Fruit fly (Drosophila melanogaster) whole organism, pupa: ENCODE data around the gene cass.

ENCODE experiments used
- CG10348 ChIP-seq: fragments of 200-800 bp; sonication (Bioruptor generic); IDR thresholded peaks from 2 replicates; pipeline ENCODE4 v1.3.6; 2022; ENCODE audit warnings: missing biosample characterization, missing genetic modification characterization
- CG15710 ChIP-seq: fragments of 200-800 bp; sonication (Bioruptor generic); optimal IDR thresholded peaks from 2 replicates; lab custom pipeline; 2018; ENCODE audit warnings: missing biosample characterization, mild to moderate bottlenecking, missing genetic modification characterization, moderate library complexity
- CG32121 ChIP-seq: fragments of 200-800 bp; sonication (Bioruptor generic); IDR thresholded peaks from 2 replicates; pipeline ENCODE4 v1.3.6; 2022; ENCODE audit warnings: missing biosample characterization, missing genetic modification characterization
- CG34367 ChIP-seq: fragments of 200-800 bp; sonication (Bioruptor generic); optimal IDR thresholded peaks from 2 replicates; lab custom pipeline; 2018; ENCODE audit warnings: missing biosample characterization, mild to moderate bottlenecking, missing genetic modification characterization
- CG4496 ChIP-seq: fragments of 200-800 bp; sonication (Bioruptor generic); IDR thresholded peaks from 3 replicates; pipeline ENCODE4 v1.3.6; 2022; ENCODE audit warnings: missing biosample characterization, missing genetic modification characterization
- CG8159 ChIP-seq: fragments of 200-800 bp; sonication (Bioruptor generic); optimal IDR thresholded peaks from 3 replicates; lab custom pipeline; 2018; ENCODE audit warnings: missing biosample characterization, mild to moderate bottlenecking, missing genetic modification characterization, moderate library complexity
- CG8301 ChIP-seq: fragments of 200-800 bp; sonication (Bioruptor generic); optimal IDR thresholded peaks from 2 replicates; lab custom pipeline; 2018; ENCODE audit warnings: missing biosample characterization, mild to moderate bottlenecking, missing genetic modification characterization
- CG9948 ChIP-seq: fragments of 200-800 bp; sonication (Bioruptor generic); optimal IDR thresholded peaks from 2 replicates; lab custom pipeline; 2018; ENCODE audit warnings: missing biosample characterization, mild to moderate bottlenecking, missing genetic modification characterization, moderate library complexity
- EcR ChIP-seq: fragments of 200-800 bp; sonication (Bioruptor generic); optimal IDR thresholded peaks from 3 replicates; lab custom pipeline; 2019; ENCODE audit warnings: missing biosample characterization, missing genetic modification characterization, mild to moderate bottlenecking, moderate library complexity, missing genetic modification reagents
- Pif1A ChIP-seq: fragments of 200-800 bp; sonication (Bioruptor generic); optimal IDR thresholded peaks from 3 replicates; lab custom pipeline; 2016; ENCODE audit warnings: missing biosample characterization, missing genetic modification characterization
- Pif1B ChIP-seq: fragments of 200-800 bp; sonication (Bioruptor generic); optimal IDR thresholded peaks from 3 replicates; lab custom pipeline; 2016; ENCODE audit warnings: missing biosample characterization, missing genetic modification characterization
- Snoo ChIP-seq: fragments of 200-800 bp; sonication (Bioruptor generic); optimal IDR thresholded peaks from 3 replicates; lab custom pipeline; 2017; ENCODE audit warnings: missing biosample characterization, mild to moderate bottlenecking, missing genetic modification characterization, inconsistent platforms
- fd96Ca ChIP-seq: fragments of 200-800 bp; sonication (Bioruptor generic); IDR thresholded peaks from 3 replicates; pipeline ENCODE4 v1.3.6; 2022; ENCODE audit warnings: missing biosample characterization, missing genetic modification characterization

dm6 chr2L:17431359-17431675 lies 46.4 kb downstream of the cass start:
- no peak for TF ChIP-seq fd96Ca (GFP tag; lab: Robert Waterston, UW)
- TF ChIP-seq CG4496 (GFP tag; lab: Robert Waterston, UW), result peak; percentile 74
- TF ChIP-seq EcR (GFP tag; lab: Kevin White, UChicago), result no peak
- TF ChIP-seq CG15710 (tag; lab: Kevin White, UChicago), result no peak
- peak; percentile 68 for TF ChIP-seq Pif1A (GFP tag; lab: Kevin White, UChicago)
- peak; percentile 55 for TF ChIP-seq Snoo (tag; lab: Kevin White, UChicago)
- TF ChIP-seq Pif1B (GFP tag; lab: Kevin White, UChicago), result peak; percentile 67
- TF ChIP-seq CG10348 (GFP tag; lab: Robert Waterston, UW), result no peak
- TF ChIP-seq CG9948 (tag; lab: Kevin White, UChicago), result peak; percentile 43
- peak; percentile 83 for TF ChIP-seq CG32121 (GFP tag; lab: Robert Waterston, UW)
- TF ChIP-seq CG34367, result no peak
- peak; percentile 48 for TF ChIP-seq CG8301
- peak; percentile 59 for TF ChIP-seq CG8159
